Worm (Caenorhabditis elegans) whole organism, mixed stage, embryonic: ENCODE data around the gene ugt-65.

Source experiments
- M03D4.4 ChIP-seq: sonication (generic microtip); optimal IDR thresholded peaks from 2 replicates; lab custom pipeline; 2017; ENCODE audit warnings: mild to moderate bottlenecking, missing genetic modification characterization, missing compliant biosample characterization
- bed-3 ChIP-seq: fragments of 200-800 bp; sonication (Bioruptor generic); optimal IDR thresholded peaks from 3 replicates; lab custom pipeline; 2018; ENCODE audit warnings: mild to moderate bottlenecking, missing genetic modification characterization, moderate library complexity, missing compliant biosample characterization
- blmp-1 ChIP-seq: fragments of 150-350 bp; optimal IDR thresholded peaks from 2 replicates; lab custom pipeline; 2014; ENCODE audit warnings: missing biosample characterization, missing genetic modification characterization
- ceh-39 ChIP-seq: fragments of 150-350 bp; optimal IDR thresholded peaks from 2 replicates; lab custom pipeline; 2014; ENCODE audit warnings: missing biosample characterization, missing genetic modification characterization
- ceh-43 ChIP-seq: fragments of 200-800 bp; sonication (Bioruptor generic); optimal IDR thresholded peaks from 2 replicates; lab custom pipeline; 2018; ENCODE audit warnings: mild to moderate bottlenecking, missing genetic modification characterization, moderate library complexity, missing compliant biosample characterization
- ceh-83 ChIP-seq: fragments of 200-800 bp; sonication (Bioruptor generic); optimal IDR thresholded peaks from 2 replicates; lab custom pipeline; 2018; ENCODE audit warnings: mild to moderate bottlenecking, missing genetic modification characterization, missing compliant biosample characterization
- ces-1 ChIP-seq: fragments of 150-350 bp; optimal IDR thresholded peaks from 2 replicates; lab custom pipeline; 2014; ENCODE audit warnings: missing biosample characterization, missing genetic modification reagents, missing genetic modification characterization
- cnd-1 ChIP-seq: fragments of 200-800 bp; sonication (Bioruptor generic); optimal IDR thresholded peaks from 2 replicates; lab custom pipeline; 2018; ENCODE audit warnings: mild to moderate bottlenecking, missing genetic modification characterization, missing compliant biosample characterization
- drap-1 ChIP-seq: fragments of 200-800 bp; sonication (Bioruptor generic); optimal IDR thresholded peaks from 3 replicates; lab custom pipeline; 2018; ENCODE audit warnings: mild to moderate bottlenecking, missing genetic modification characterization, missing compliant biosample characterization
- elt-1 ChIP-seq: sonication (generic microtip); optimal IDR thresholded peaks from 2 replicates; lab custom pipeline; 2017; ENCODE audit warnings: missing genetic modification characterization, mild to moderate bottlenecking, missing compliant biosample characterization, antibody characterized with exemption, moderate library complexity, borderline replicate concordance; ENCODE audit not compliant: insufficient read depth
- elt-3 ChIP-seq: fragments of 150-350 bp; optimal IDR thresholded peaks from 2 replicates; lab custom pipeline; 2014; ENCODE audit warnings: missing biosample characterization, missing genetic modification characterization
- flh-1 ChIP-seq: fragments of 200-800 bp; sonication (Bioruptor generic); optimal IDR thresholded peaks from 2 replicates; lab custom pipeline; 2018; ENCODE audit warnings: mild to moderate bottlenecking, missing genetic modification characterization, moderate library complexity, missing compliant biosample characterization
- ham-2 ChIP-seq: fragments of 200-800 bp; sonication (Bioruptor generic); optimal IDR thresholded peaks from 2 replicates; lab custom pipeline; 2018; ENCODE audit warnings: mild to moderate bottlenecking, missing genetic modification characterization, missing compliant biosample characterization
- hlh-1 ChIP-seq: fragments of 150-350 bp; optimal IDR thresholded peaks from 2 replicates; lab custom pipeline; 2014; ENCODE audit warnings: missing biosample characterization, missing genetic modification reagents, missing genetic modification characterization
- lin-13 ChIP-seq: fragments of 150-350 bp; optimal IDR thresholded peaks from 2 replicates; lab custom pipeline; 2014; ENCODE audit warnings: missing biosample characterization, missing genetic modification characterization
- lin-32 ChIP-seq: fragments of 200-800 bp; sonication (Bioruptor generic); optimal IDR thresholded peaks from 2 replicates; lab custom pipeline; 2018; ENCODE audit warnings: mild to moderate bottlenecking, missing genetic modification characterization, missing compliant biosample characterization
- lsy-2 ChIP-seq: fragments of 150-350 bp; optimal IDR thresholded peaks from 2 replicates; lab custom pipeline; 2014; ENCODE audit warnings: missing biosample characterization, missing genetic modification characterization
- mab-5 ChIP-seq: fragments of 150-350 bp; optimal IDR thresholded peaks from 2 replicates; lab custom pipeline; 2014; ENCODE audit warnings: missing biosample characterization, missing genetic modification characterization
- mep-1 ChIP-seq: fragments of 150-350 bp; optimal IDR thresholded peaks from 2 replicates; lab custom pipeline; 2017; ENCODE audit warnings: missing biosample characterization, missing genetic modification reagents, missing genetic modification characterization, inconsistent platforms
- mls-2 ChIP-seq: sonication (generic microtip); optimal IDR thresholded peaks from 2 replicates; lab custom pipeline; 2016; ENCODE audit warnings: mild to moderate bottlenecking, missing genetic modification characterization, moderate library complexity, missing compliant biosample characterization
- nhr-12 ChIP-seq: fragments of 150-350 bp; optimal IDR thresholded peaks from 2 replicates; lab custom pipeline; 2014; ENCODE audit warnings: missing biosample characterization, missing genetic modification characterization
- nhr-2 ChIP-seq: fragments of 150-350 bp; optimal IDR thresholded peaks from 2 replicates; lab custom pipeline; 2014; ENCODE audit warnings: missing biosample characterization, missing genetic modification characterization
- nhr-237 ChIP-seq: fragments of 150-350 bp; optimal IDR thresholded peaks from 2 replicates; lab custom pipeline; 2014; ENCODE audit warnings: missing biosample characterization, missing genetic modification characterization
- nhr-28 ChIP-seq: fragments of 150-350 bp; optimal IDR thresholded peaks from 2 replicates; lab custom pipeline; 2014; ENCODE audit warnings: missing biosample characterization, missing genetic modification characterization
- nhr-76 ChIP-seq: sonication (generic microtip); optimal IDR thresholded peaks from 2 replicates; lab custom pipeline; 2017; ENCODE audit warnings: missing biosample characterization, missing genetic modification characterization
- pha-4 ChIP-seq: fragments of 150-350 bp; optimal IDR thresholded peaks from 2 replicates; lab custom pipeline; 2018; ENCODE audit warnings: missing biosample characterization, missing genetic modification reagents, missing genetic modification characterization
- sem-2 ChIP-seq: fragments of 200-800 bp; sonication (Bioruptor generic); optimal IDR thresholded peaks from 2 replicates; lab custom pipeline; 2018; ENCODE audit warnings: mild to moderate bottlenecking, missing genetic modification characterization, missing compliant biosample characterization
- snpc-4 ChIP-seq: fragments of 150-350 bp; optimal IDR thresholded peaks from 2 replicates; lab custom pipeline; 2014; ENCODE audit warnings: missing biosample characterization, missing genetic modification characterization
- sptf-1 ChIP-seq: sonication (generic microtip); optimal IDR thresholded peaks from 2 replicates; lab custom pipeline; 2017; ENCODE audit warnings: mild to moderate bottlenecking, missing genetic modification characterization, moderate library complexity, missing compliant biosample characterization
- tbx-8 ChIP-seq: fragments of 200-800 bp; sonication (Bioruptor generic); optimal IDR thresholded peaks from 2 replicates; lab custom pipeline; 2018; ENCODE audit warnings: mild to moderate bottlenecking, missing genetic modification characterization, moderate library complexity, missing compliant biosample characterization
- unc-120 ChIP-seq: sonication (generic microtip); optimal IDR thresholded peaks from 2 replicates; lab custom pipeline; 2017; ENCODE audit warnings: missing genetic modification characterization, missing compliant biosample characterization; ENCODE audit not compliant: poor library complexity, severe bottlenecking
- unc-39 ChIP-seq: fragments of 150-350 bp; optimal IDR thresholded peaks from 2 replicates; lab custom pipeline; 2014; ENCODE audit warnings: missing biosample characterization, missing genetic modification characterization
- unc-62 ChIP-seq: fragments of 150-350 bp; optimal IDR thresholded peaks from 2 replicates; lab custom pipeline; 2014; ENCODE audit warnings: missing biosample characterization, missing genetic modification reagents, missing genetic modification characterization
- zip-8 ChIP-seq: fragments of 150-350 bp; optimal IDR thresholded peaks from 2 replicates; lab custom pipeline; 2014; ENCODE audit warnings: missing biosample characterization, missing genetic modification characterization
- ztf-11 ChIP-seq: fragments of 150-350 bp; optimal IDR thresholded peaks from 2 replicates; lab custom pipeline; 2014; ENCODE audit warnings: missing biosample characterization, missing genetic modification characterization

The ugt-65 gene

ce11 chrIV:12379784-12380183 is 40.7 kb upstream of the ugt-65 start, which contains the start of gene thn-1:
Gene thn-1, plus strand, starts transcription at chrIV:12380084.
- TF ChIP-seq bed-3 (GFP tag; lab: Kevin White, UChicago) (no peak), mep-1 (tag; lab: Kevin White, UChicago) (no peak), ceh-43 (GFP tag; lab: Kevin White, UChicago) (no peak), drap-1 (no peak), nhr-237 (tag; lab: Kevin White, UChicago) (no peak), elt-3 (no peak), M03D4.4 (tag; lab: Kevin White, UChicago) (no peak), unc-39 (no peak), hlh-1 (no peak), lin-32 (no peak), unc-120 (no peak), blmp-1 (tag; lab: Kevin White, UChicago) (no peak)
- TF ChIP-seq, all 35 proteins: peak for 0

ce11 chrIV:12382864-12383263 is 37.6 kb upstream of the ugt-65 start, which contains the start of gene thn-2:
Gene thn-2, plus strand, starts transcription at chrIV:12383170.
- TF ChIP-seq M03D4.4 (tag; lab: Kevin White, UChicago) = no peak
- no peak for TF ChIP-seq unc-39
- TF ChIP-seq, all 35 proteins: peak for 0

- TF ChIP-seq hlh-1 (no peak), zip-8 (no peak)
These were observed 35.4 kb upstream of the ugt-65 start, which contains the start of gene F28D1.6 for ce11 chrIV:12385061-12385460. Gene F28D1.6, minus strand, starts transcription at chrIV:12385161.

DNA sequence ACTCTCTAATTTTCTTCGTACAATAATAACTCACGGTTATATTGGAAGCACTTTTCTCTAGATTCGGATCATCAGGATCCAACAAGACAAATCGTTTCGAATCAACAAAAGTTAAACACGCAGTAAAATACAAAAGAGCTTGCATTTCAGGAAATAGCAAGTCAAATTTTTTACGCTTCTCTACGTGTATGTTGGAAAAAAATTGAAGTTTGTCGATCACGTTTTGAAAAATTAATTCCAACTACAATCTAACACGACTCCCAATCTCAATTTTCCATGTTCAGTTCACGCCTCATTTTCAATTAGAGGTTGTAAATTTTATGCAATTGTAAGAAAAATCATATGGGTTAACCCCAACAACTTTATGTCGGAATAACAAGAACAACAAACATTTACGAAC is 30.5 kb upstream of the ugt-65 start, which contains the start of gene spe-45:
Gene spe-45, minus strand, starts transcription at position 145 of the 400 bp plus-strand sequence.
- TF ChIP-seq M03D4.4 (tag; lab: Kevin White, UChicago) = no peak
- no peak for TF ChIP-seq flh-1 (GFP tag; lab: Kevin White, UChicago)
- no peak for TF ChIP-seq lsy-2 (tag; lab: Kevin White, UChicago)
- no peak for TF ChIP-seq nhr-2 (tag; lab: Kevin White, UChicago)
- no peak for TF ChIP-seq zip-8
- TF ChIP-seq mls-2 = no peak
- TF ChIP-seq nhr-237 (tag; lab: Kevin White, UChicago) = no peak
- TF ChIP-seq nhr-76 (tag; lab: Kevin White, UChicago) = no peak
- TF ChIP-seq tbx-8 (GFP tag; lab: Kevin White, UChicago) = no peak
- TF ChIP-seq elt-3 = no peak
- TF ChIP-seq, all 35 proteins: peak for 0

DNA sequence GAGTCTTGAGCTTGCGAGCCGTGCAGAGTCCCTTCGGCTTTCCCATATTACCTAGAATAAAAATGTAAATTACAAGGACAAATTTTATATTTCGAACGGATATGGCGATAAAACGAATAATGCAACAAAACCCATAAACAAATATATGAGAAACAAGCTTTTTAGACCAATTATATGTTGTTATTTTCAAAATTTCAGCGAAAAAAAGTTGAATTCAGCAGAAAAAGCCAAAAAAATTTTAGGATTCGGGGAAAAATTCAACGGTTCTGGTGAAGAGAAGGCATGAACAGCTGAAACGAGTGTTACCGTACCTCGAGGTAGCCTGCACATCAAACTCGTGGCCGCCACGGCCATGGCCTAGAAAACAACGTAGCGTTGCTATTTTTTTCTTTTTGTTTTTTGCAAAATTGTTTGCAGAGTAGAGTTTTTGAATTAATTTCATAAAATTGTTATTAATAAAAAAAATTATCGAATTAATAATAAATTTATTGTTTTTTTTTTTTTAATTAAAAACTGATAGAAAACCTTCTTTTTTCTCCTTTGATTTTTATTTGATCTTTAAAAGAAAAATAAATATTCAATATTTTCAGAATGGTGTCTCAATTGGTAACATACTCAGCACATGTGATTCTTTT is 29.4 kb upstream of the ugt-65 start, which contains the start of the genes rps-23 and dpm-3:
Gene rps-23, minus strand, starts transcription at position 51 of the 635 bp plus-strand sequence.
Gene dpm-3, plus strand, starts transcription at position 585 of the 635 bp plus-strand sequence.
- TF ChIP-seq nhr-237 (tag; lab: Kevin White, UChicago) = peak; percentile 83
- peak; percentile 80 for TF ChIP-seq mep-1 (tag; lab: Kevin White, UChicago)
- no peak for TF ChIP-seq ztf-11 (tag; lab: Kevin White, UChicago)
- peak; percentile 45 for TF ChIP-seq mab-5 (tag; lab: Kevin White, UChicago)
- no peak for TF ChIP-seq nhr-28 (tag; lab: Kevin White, UChicago)
- TF ChIP-seq cnd-1 (tag; lab: Kevin White, UChicago) = peak; percentile 49
- peak; percentile 43 for TF ChIP-seq unc-120
- no peak for TF ChIP-seq blmp-1 (tag; lab: Kevin White, UChicago)
- peak; percentile 88 for TF ChIP-seq ceh-39 (tag; lab: Kevin White, UChicago)
- peak; percentile 78 for TF ChIP-seq sptf-1 (tag; lab: Kevin White, UChicago)
- no peak for TF ChIP-seq sem-2 (GFP tag; lab: Kevin White, UChicago)
- TF ChIP-seq nhr-2 (tag; lab: Kevin White, UChicago) = peak; percentile 64
- no peak for TF ChIP-seq elt-1 (tag; lab: Kevin White, UChicago)
- peak; percentile 99 for TF ChIP-seq lsy-2 (tag; lab: Kevin White, UChicago)
- TF ChIP-seq nhr-76 (tag; lab: Kevin White, UChicago) = no peak
- TF ChIP-seq ham-2 (GFP tag; lab: Kevin White, UChicago) = peak; percentile 37
- TF ChIP-seq zip-8 = no peak
- peak; percentile 22 for TF ChIP-seq mls-2
- TF ChIP-seq hlh-1 = peak; percentile 85
- TF ChIP-seq drap-1 = peak; percentile 50
- no peak for TF ChIP-seq elt-3
- TF ChIP-seq unc-39 = no peak
- TF ChIP-seq pha-4 = peak; percentile 67
- peak; percentile 45 for TF ChIP-seq ceh-43 (GFP tag; lab: Kevin White, UChicago)
- TF ChIP-seq tbx-8 (GFP tag; lab: Kevin White, UChicago) = no peak
- TF ChIP-seq lin-32 = no peak
- peak; percentile 83 for TF ChIP-seq lin-13 (tag; lab: Kevin White, UChicago)
- TF ChIP-seq unc-62 (GFP tag; lab: Kevin White, UChicago) = peak; percentile 49
- no peak for TF ChIP-seq flh-1 (GFP tag; lab: Kevin White, UChicago)
- no peak for TF ChIP-seq nhr-12 (tag; lab: Kevin White, UChicago)
- TF ChIP-seq ces-1 = no peak
- TF ChIP-seq ceh-83 = no peak
- no peak for TF ChIP-seq snpc-4
- peak; percentile 45 for TF ChIP-seq M03D4.4 (tag; lab: Kevin White, UChicago)
- no peak for TF ChIP-seq bed-3 (GFP tag; lab: Kevin White, UChicago)
- TF ChIP-seq, all 35 proteins: peak for 18
